Worm (Caenorhabditis elegans) whole organism, L2 larva: ENCODE data around the gene zmp-3.

Experiments used
- C34F6.9 ChIP-seq: fragments of 150-350 bp; optimal IDR thresholded peaks from 2 replicates; lab custom pipeline; 2014; ENCODE audit warnings: missing biosample characterization, missing genetic modification characterization
- crh-2 ChIP-seq: sonication (generic microtip); optimal IDR thresholded peaks from 2 replicates; lab custom pipeline; 2017; ENCODE audit warnings: missing biosample characterization, missing genetic modification characterization
- fos-1 ChIP-seq: fragments of 150-350 bp; optimal IDR thresholded peaks from 2 replicates; lab custom pipeline; 2014; ENCODE audit warnings: missing biosample characterization, missing genetic modification characterization
- gmeb-1 ChIP-seq: fragments of 150-350 bp; optimal IDR thresholded peaks from 2 replicates; lab custom pipeline; 2014; ENCODE audit warnings: missing biosample characterization, missing genetic modification characterization
- lin-13 ChIP-seq: fragments of 150-350 bp; optimal IDR thresholded peaks from 2 replicates; lab custom pipeline; 2014; ENCODE audit warnings: missing biosample characterization, missing genetic modification reagents, missing genetic modification characterization
- nhr-129 ChIP-seq: fragments of 150-350 bp; optimal IDR thresholded peaks from 2 replicates; lab custom pipeline; 2014; ENCODE audit warnings: missing biosample characterization, missing genetic modification characterization
- sma-9 ChIP-seq, 2 experiments: fragments of 150-350 bp in 1 of 2; sonication (generic microtip) in 1 of 2; optimal IDR thresholded peaks; 2 replicates each; lab custom pipeline; 2014 to 2016; ENCODE audit warnings: missing genetic modification characterization in 2 of 2, mild to moderate bottlenecking in 1 of 2, missing biosample characterization in 1 of 2, missing compliant biosample characterization in 1 of 2, missing genetic modification reagents in 1 of 2, moderate library complexity in 1 of 2
- snpc-4 ChIP-seq: fragments of 150-350 bp; optimal IDR thresholded peaks from 2 replicates; lab custom pipeline; 2014; ENCODE audit warnings: missing biosample characterization, missing genetic modification characterization
- unc-62 ChIP-seq: fragments of 150-350 bp; optimal IDR thresholded peaks from 2 replicates; lab custom pipeline; 2014; ENCODE audit warnings: missing biosample characterization, missing genetic modification reagents, missing genetic modification characterization
- ztf-1 ChIP-seq: fragments of 200-800 bp; sonication (Bioruptor generic); conservative IDR thresholded peaks from 2 replicates; pipeline ENCODE4 v1.3.6; 2022; ENCODE audit warnings: missing genetic modification characterization, missing compliant biosample characterization

The zmp-3 gene

DNA sequence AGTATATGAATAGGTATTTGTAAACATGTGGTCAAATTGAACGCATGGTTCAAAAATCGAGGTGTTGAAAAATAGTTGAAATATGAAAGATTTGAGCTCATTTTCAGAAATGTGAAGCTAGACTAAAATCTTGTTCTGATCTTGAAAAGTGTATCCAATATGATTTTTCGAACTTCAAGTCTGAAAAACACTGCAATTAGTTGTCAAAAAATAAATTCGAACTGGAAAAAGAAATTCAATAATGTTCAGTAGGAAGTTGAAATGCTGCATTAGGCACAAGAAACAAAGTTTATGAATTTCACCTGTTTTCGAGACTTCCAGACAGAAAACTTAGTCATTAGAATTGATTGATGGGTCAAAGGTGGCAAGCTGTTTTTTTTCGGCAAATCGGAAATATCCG, 47.9 kb downstream of the zmp-3 start, which contains the start of gene srh-270:
Gene srh-270 (minus strand): TSS at position 101 of the 400 bp plus-strand sequence.
- TF ChIP-seq unc-62 (GFP tag; lab: Kevin White, UChicago) (no peak), gmeb-1 (tag; lab: Kevin White, UChicago) (no peak), sma-9 (GFP tag; optimal IDR thresholded peaks at IDR 0.05; lab: Kevin White, UChicago) (no peak), sma-9 (tag; optimal IDR thresholded peaks at IDR 0.05; lab: Kevin White, UChicago) (no peak)

DNA sequence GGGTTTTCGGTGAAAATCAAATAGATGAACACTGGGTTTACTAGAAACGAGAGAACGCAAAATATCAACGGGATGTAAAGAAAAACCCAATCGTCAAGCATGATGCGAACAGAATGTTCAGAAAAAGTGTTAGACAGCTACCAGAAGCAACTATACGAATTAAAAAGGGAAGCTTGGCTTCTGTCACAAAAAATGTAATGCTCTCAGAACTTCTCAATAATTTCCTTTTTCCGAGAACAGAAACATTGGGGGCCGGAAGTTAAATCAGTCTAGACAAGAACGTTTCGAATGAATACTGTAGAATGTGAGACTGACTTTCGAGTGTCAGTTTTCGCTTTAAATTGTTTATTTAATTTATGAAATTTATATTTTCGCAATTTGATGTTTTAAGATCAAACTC, 49.7 kb downstream of the zmp-3 start, which contains the start of gene srj-54:
Gene srj-54 (minus strand): TSS at position 101 of the 400 bp plus-strand sequence.
- TF ChIP-seq nhr-129 (tag; lab: Kevin White, UChicago): no peak
- TF ChIP-seq crh-2 (tag; lab: Kevin White, UChicago): no peak
- TF ChIP-seq C34F6.9 (tag; lab: Kevin White, UChicago): no peak
- TF ChIP-seq lin-13: no peak
- TF ChIP-seq fos-1 (tag; lab: Kevin White, UChicago): no peak

DNA sequence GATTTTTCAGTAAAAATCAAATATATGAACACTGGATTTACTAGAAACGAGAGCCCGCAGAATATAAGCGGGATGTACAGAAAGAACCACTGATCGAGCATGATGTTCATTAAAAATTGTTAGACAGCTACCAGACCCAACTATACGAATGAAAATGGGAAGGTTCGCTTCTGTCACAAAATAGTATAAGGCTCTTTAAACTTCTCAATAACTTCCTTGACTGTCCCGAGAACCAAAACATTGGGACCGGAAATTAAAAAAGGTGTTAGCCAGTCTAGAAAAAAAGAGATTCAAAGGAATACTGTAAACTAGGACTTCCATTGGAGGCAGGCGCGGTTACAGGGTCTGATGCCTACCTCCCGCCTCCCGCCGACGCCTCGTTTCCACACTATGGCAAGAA, 51.6 kb downstream of the zmp-3 start, which contains the start of gene srj-55:
Gene srj-55 (minus strand): TSS at position 101 of the 400 bp plus-strand sequence.
- no peak for TF ChIP-seq snpc-4 (tag; lab: Kevin White, UChicago)
- no peak for TF ChIP-seq ztf-1
- TF ChIP-seq, all 48 proteins: peak for 0
